Fruit fly (Drosophila melanogaster): Measurements from ENCODE around the gene CG12984.

Gene CG12984

DNA sequence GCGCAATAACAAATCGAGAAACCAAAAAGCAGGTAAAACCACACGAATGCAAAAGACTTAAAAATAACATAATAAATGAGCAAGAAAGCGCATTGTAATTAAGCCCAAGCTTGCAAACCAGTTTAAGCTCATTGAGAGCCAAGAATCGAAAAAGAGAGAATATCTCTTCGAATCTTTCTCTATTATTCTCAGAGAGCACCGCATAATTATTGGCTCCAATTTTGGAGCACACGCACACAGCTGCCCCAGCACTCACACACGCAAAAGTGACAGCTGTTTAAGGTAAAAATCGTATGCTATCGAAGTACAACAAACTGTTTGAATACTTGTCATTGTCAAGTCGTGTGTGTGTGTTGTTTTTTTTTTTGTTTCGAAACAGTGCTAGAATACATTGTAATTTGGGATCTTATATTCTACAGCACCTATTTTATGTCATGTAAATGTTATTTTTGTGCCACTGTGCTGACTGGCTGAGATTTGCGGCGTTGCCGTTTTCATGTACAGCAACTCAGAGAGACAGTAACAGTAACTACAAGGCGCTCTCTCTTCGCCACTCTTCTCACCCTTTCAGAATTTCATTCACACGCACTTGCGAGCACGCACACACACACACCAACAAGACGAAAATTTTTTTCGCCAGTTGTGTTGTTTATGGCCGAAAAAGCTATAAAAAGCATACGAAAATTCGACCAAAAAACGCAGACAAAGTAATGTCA is 18.1 kb downstream of the CG12984 start (continued):
- TF ChIP-seq slou (GFP tag; optimal IDR thresholded peaks at IDR 0.05) = no peak
- no peak for TF ChIP-seq toy (GFP tag; IDR thresholded peaks at IDR 0.05)
- TF ChIP-seq Neu2 (GFP tag; optimal IDR thresholded peaks at IDR 0.05; ENCODE audit: borderline replicate concordance) = no peak
- TF ChIP-seq CG2678 (tag; optimal IDR thresholded peaks at IDR 0.05) = peak; percentile 41
- TF ChIP-seq da (GFP tag; optimal IDR thresholded peaks at IDR 0.05) = no peak
- TF ChIP-seq CG30020 (tag; optimal IDR thresholded peaks at IDR 0.05) = no peak
- peak; percentile 52 to 69 for TF ChIP-seq bsh (GFP tag; optimal IDR thresholded peaks at IDR 0.05)
- TF ChIP-seq her (GFP tag; optimal IDR thresholded peaks at IDR 0.05) = peak; percentile 49
- TF ChIP-seq ara (GFP tag; IDR thresholded peaks at IDR 0.05) = peak; percentile 50
- TF ChIP-seq Antp (GFP tag; optimal IDR thresholded peaks at IDR 0.05) = peak; percentile 54
- peak; percentile 37 for TF ChIP-seq Asciz (GFP tag; optimal IDR thresholded peaks at IDR 0.05)
- no peak for TF ChIP-seq dimm (GFP tag; IDR thresholded peaks at IDR 0.05)
- TF ChIP-seq bigmax (GFP tag; optimal IDR thresholded peaks at IDR 0.05) = peak; percentile 13
- peak; percentile 4 for TF ChIP-seq CG10267 (tag; optimal IDR thresholded peaks at IDR 0.05)
- 0 out of 2 replicates have a peak, but pooled peaks have one; percentile 31 for TF ChIP-seq rib (GFP tag; IDR thresholded peaks at IDR 0.05)
- peak; percentile 4 for TF ChIP-seq CG17829 (tag; optimal IDR thresholded peaks at IDR 0.05)
- no peak for TF ChIP-seq CG14667 (GFP tag; IDR thresholded peaks at IDR 0.05)
- TF ChIP-seq CG4854 (GFP tag; optimal IDR thresholded peaks at IDR 0.05) = peak; percentile 19
- peak; percentile 61; the same call in 1 of the 3 replicates for TF ChIP-seq CG17361 (GFP tag; IDR thresholded peaks at IDR 0.05)
- TF ChIP-seq bab2 (GFP tag; optimal IDR thresholded peaks at IDR 0.05) = peak; percentile 20
- TF ChIP-seq ham (GFP tag; IDR thresholded peaks at IDR 0.05) = no peak
- TF ChIP-seq run (tag; optimal IDR thresholded peaks at IDR 0.05) = no peak
- peak; percentile 59; the same call in 1 of the 2 replicates for TF ChIP-seq ranshi (GFP tag; IDR thresholded peaks at IDR 0.05)
- no peak for TF ChIP-seq CG2129 (GFP tag; IDR thresholded peaks at IDR 0.05; ENCODE audit: partially characterized antibody)
- no peak for TF ChIP-seq Poxn (GFP tag; IDR thresholded peaks at IDR 0.05)
- no peak for TF ChIP-seq ash1 (GFP tag; optimal IDR thresholded peaks at IDR 0.05)
- TF ChIP-seq Hr51 (GFP tag; optimal IDR thresholded peaks at IDR 0.05) = peak in 1 of 2 experiments; percentile 46
- no peak for TF ChIP-seq Dll (GFP tag; IDR thresholded peaks at IDR 0.05; ENCODE audit: partially characterized antibody)
- peak; percentile 62 for TF ChIP-seq Adf1 (GFP tag; IDR thresholded peaks at IDR 0.05)
- no peak for TF ChIP-seq Mes4 (GFP tag; optimal IDR thresholded peaks at IDR 0.05)
- TF ChIP-seq Xrp1 (GFP tag; IDR thresholded peaks at IDR 0.05) = peak; percentile 72
- peak; percentile 58 for TF ChIP-seq Ets65A (GFP tag)
- TF ChIP-seq sqz (GFP tag; optimal IDR thresholded peaks at IDR 0.05) = peak; percentile 56
- TF ChIP-seq Myb (GFP tag; optimal IDR thresholded peaks at IDR 0.05) = peak; percentile 33
- TF ChIP-seq mam (GFP tag; optimal IDR thresholded peaks at IDR 0.05) = peak; percentile 60
- no peak for TF ChIP-seq Stat92E (GFP tag; optimal IDR thresholded peaks at IDR 0.05)
- peak in 1 of 2 experiments; percentile 76 for TF ChIP-seq eve (GFP tag; optimal IDR thresholded peaks at IDR 0.05)
- TF ChIP-seq ems (GFP tag; optimal IDR thresholded peaks at IDR 0.05) = peak; percentile 30
- TF ChIP-seq sens (GFP tag) = peak; percentile 94
- TF ChIP-seq dm (GFP tag; optimal IDR thresholded peaks at IDR 0.05) = peak; percentile 3
- TF ChIP-seq CG9609 (GFP tag; optimal IDR thresholded peaks at IDR 0.05) = peak; percentile 33
- TF ChIP-seq Bteb2 (GFP tag; optimal IDR thresholded peaks at IDR 0.05) = peak; percentile 21
- peak; percentile 48 for TF ChIP-seq pho (GFP tag; optimal IDR thresholded peaks at IDR 0.05)
- TF ChIP-seq CG1024 (GFP tag; IDR thresholded peaks at IDR 0.05) = no peak
- TF ChIP-seq Xbp1 (GFP tag; optimal IDR thresholded peaks at IDR 0.05) = peak; percentile 51
- TF ChIP-seq CG11398 (GFP tag; optimal IDR thresholded peaks at IDR 0.05) = no peak
- peak; percentile 61 for TF ChIP-seq CG34422 (GFP tag; IDR thresholded peaks at IDR 0.05)
- TF ChIP-seq yki (optimal IDR thresholded peaks at IDR 0.05) = peak; percentile 17
- peak; percentile 71 for TF ChIP-seq cwo (GFP tag; optimal IDR thresholded peaks at IDR 0.05)
- no peak for TF ChIP-seq dan (GFP tag; IDR thresholded peaks at IDR 0.05)
- TF ChIP-seq Gug (GFP tag; IDR thresholded peaks at IDR 0.05) = peak; percentile 38; the same call in 1 of the 4 replicates
